Fruit fly (Drosophila melanogaster) whole organism, embryonic: ENCODE measurements around the gene acj6.

ENCODE experiments used
- CG10565 ChIP-seq: fragments of 200-800 bp; sonication (Bioruptor generic); optimal IDR thresholded peaks from 3 replicates; lab custom pipeline; 2016; ENCODE audit warnings: missing biosample characterization, mild to moderate bottlenecking, missing genetic modification characterization
- Lhr ChIP-seq: fragments of 200-800 bp; sonication (Bioruptor generic); optimal IDR thresholded peaks from 3 replicates; lab custom pipeline; 2017; ENCODE audit warnings: mild to moderate bottlenecking, missing biosample characterization, missing genetic modification reagents, missing genetic modification characterization
- p53 ChIP-seq: fragments of 200-800 bp; sonication (Bioruptor generic); optimal IDR thresholded peaks from 2 replicates; lab custom pipeline; 2016; ENCODE audit warnings: missing biosample characterization, missing genetic modification characterization
- tgo ChIP-seq: fragments of 200-800 bp; sonication (Bioruptor generic); IDR thresholded peaks from 3 replicates; pipeline ENCODE4 v1.3.6; 2022; ENCODE audit warnings: missing biosample characterization, missing genetic modification characterization

DNA sequence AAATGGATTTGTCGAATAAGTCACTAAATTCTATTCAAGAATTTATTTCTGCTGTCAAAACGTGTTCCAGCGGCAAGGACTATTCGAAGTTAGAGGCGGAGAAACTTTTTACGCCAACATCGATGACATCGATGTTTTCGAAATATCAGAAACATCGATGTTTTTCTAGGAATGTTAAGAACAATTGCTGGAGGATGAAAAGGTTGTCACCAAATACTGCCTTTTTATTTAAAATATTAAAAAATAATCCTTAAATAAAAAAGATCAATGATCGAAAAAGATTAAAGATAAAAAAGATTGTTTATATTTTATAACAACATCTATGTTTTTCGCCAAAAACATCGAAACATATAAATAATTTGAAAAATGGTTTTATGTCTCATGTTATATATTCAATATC, 36.8 kb downstream of the acj6 start, which contains the start of gene CG9123:
- TF ChIP-seq CG10565 (GFP tag; lab: Kevin White, UChicago) = no peak
- TF ChIP-seq tgo = no peak
- no peak for TF ChIP-seq Lhr (GFP tag; lab: Kevin White, UChicago)
- no peak for TF ChIP-seq p53
